Worm (Caenorhabditis elegans): ENCODE results near the gene ncs-1.

The ncs-1 gene

ce11 chrX:1004037-1004436 lies 41.0 kb upstream of the ncs-1 start, which contains the start of gene cutl-21:
Gene cutl-21 (plus strand): TSS chrX:1004337.
- TF ChIP-seq lin-32 (GFP tag; optimal IDR thresholded peaks at IDR 0.05) (no peak), elt-3 (tag; optimal IDR thresholded peaks at IDR 0.05) (no peak), M03D4.4 (tag; optimal IDR thresholded peaks at IDR 0.05) (no peak), ceh-39 (tag; optimal IDR thresholded peaks at IDR 0.05) (no peak), nhr-76 (tag; optimal IDR thresholded peaks at IDR 0.05) (no peak), mep-1 (tag; optimal IDR thresholded peaks at IDR 0.05) (no peak), ces-1 (GFP tag; optimal IDR thresholded peaks at IDR 0.05) (no peak), nhr-12 (tag; optimal IDR thresholded peaks at IDR 0.05) (no peak), snpc-4 (tag; optimal IDR thresholded peaks at IDR 0.05) (no peak), pha-4 (tag; optimal IDR thresholded peaks at IDR 0.05) (no peak), mls-2 (tag; optimal IDR thresholded peaks at IDR 0.05) (no peak), tbx-8 (GFP tag; optimal IDR thresholded peaks at IDR 0.05) (no peak), unc-62 (GFP tag; optimal IDR thresholded peaks at IDR 0.05) (no peak), nhr-28 (tag; optimal IDR thresholded peaks at IDR 0.05) (no peak), ceh-83 (GFP tag; optimal IDR thresholded peaks at IDR 0.05) (no peak), hlh-1 (tag; optimal IDR thresholded peaks at IDR 0.05) (no peak), cnd-1 (tag; optimal IDR thresholded peaks at IDR 0.05) (no peak), unc-120 (tag; optimal IDR thresholded peaks at IDR 0.05; ENCODE audit: poor library complexity, severe bottlenecking) (no peak), unc-39 (tag; optimal IDR thresholded peaks at IDR 0.05) (no peak), blmp-1 (tag; optimal IDR thresholded peaks at IDR 0.05) (no peak)

ce11 chrX:994678-995077 lies 31.6 kb upstream of the ncs-1 start:
- TF ChIP-seq snpc-4 (tag; optimal IDR thresholded peaks at IDR 0.05) (no peak), nhr-28 (tag; optimal IDR thresholded peaks at IDR 0.05) (no peak), ces-1 (GFP tag; optimal IDR thresholded peaks at IDR 0.05) (no peak), blmp-1 (tag; optimal IDR thresholded peaks at IDR 0.05) (no peak), pha-4 (tag; optimal IDR thresholded peaks at IDR 0.05) (no peak), ztf-11 (tag; optimal IDR thresholded peaks at IDR 0.05) (no peak), sptf-1 (tag; optimal IDR thresholded peaks at IDR 0.05) (no peak), elt-3 (tag; optimal IDR thresholded peaks at IDR 0.05) (no peak), elt-1 (tag; optimal IDR thresholded peaks at IDR 0.05; ENCODE audit: borderline replicate concordance, insufficient read depth) (no peak), ham-2 (GFP tag; optimal IDR thresholded peaks at IDR 0.05) (no peak), ceh-39 (tag; optimal IDR thresholded peaks at IDR 0.05) (no peak)

ce11 chrX:992650-993403 lies 29.8 kb upstream of the ncs-1 start:
- no peak for TF ChIP-seq flh-1 (GFP tag; optimal IDR thresholded peaks at IDR 0.05)
- TF ChIP-seq unc-62 (GFP tag; optimal IDR thresholded peaks at IDR 0.05), result peak; percentile 30
- TF ChIP-seq ces-1 (GFP tag; optimal IDR thresholded peaks at IDR 0.05), result peak; percentile 56
- no peak for TF ChIP-seq nhr-12 (tag; optimal IDR thresholded peaks at IDR 0.05)
- peak; percentile 65 for TF ChIP-seq mep-1 (tag; optimal IDR thresholded peaks at IDR 0.05)
- peak; percentile 72 for TF ChIP-seq ztf-11 (tag; optimal IDR thresholded peaks at IDR 0.05)
- peak; percentile 30 for TF ChIP-seq lsy-2 (tag; optimal IDR thresholded peaks at IDR 0.05)
- TF ChIP-seq lin-13 (tag; optimal IDR thresholded peaks at IDR 0.05), result no peak
- no peak for TF ChIP-seq mab-5 (tag; optimal IDR thresholded peaks at IDR 0.05)
- TF ChIP-seq sptf-1 (tag; optimal IDR thresholded peaks at IDR 0.05), result no peak
- TF ChIP-seq hlh-1 (tag; optimal IDR thresholded peaks at IDR 0.05), result peak; percentile 21
- TF ChIP-seq pha-4 (tag; optimal IDR thresholded peaks at IDR 0.05), result no peak
- no peak for TF ChIP-seq lin-32 (GFP tag; optimal IDR thresholded peaks at IDR 0.05)
- no peak for TF ChIP-seq ceh-43 (GFP tag; optimal IDR thresholded peaks at IDR 0.05)
- TF ChIP-seq M03D4.4 (tag; optimal IDR thresholded peaks at IDR 0.05), result no peak
- peak; percentile 99 for TF ChIP-seq unc-120 (tag; optimal IDR thresholded peaks at IDR 0.05; ENCODE audit: poor library complexity, severe bottlenecking)
- TF ChIP-seq mls-2 (tag; optimal IDR thresholded peaks at IDR 0.05), result peak; percentile 10
- TF ChIP-seq blmp-1 (tag; optimal IDR thresholded peaks at IDR 0.05), result no peak
- peak; percentile 20 for TF ChIP-seq ham-2 (GFP tag; optimal IDR thresholded peaks at IDR 0.05)
- TF ChIP-seq nhr-2 (tag; optimal IDR thresholded peaks at IDR 0.05), result no peak
- TF ChIP-seq zip-8 (tag; optimal IDR thresholded peaks at IDR 0.05), result no peak
- peak; percentile 28 for TF ChIP-seq cnd-1 (tag; optimal IDR thresholded peaks at IDR 0.05)
- TF ChIP-seq snpc-4 (tag; optimal IDR thresholded peaks at IDR 0.05), result no peak
- peak; percentile 59 for TF ChIP-seq drap-1 (GFP tag; optimal IDR thresholded peaks at IDR 0.05)
- TF ChIP-seq elt-3 (tag; optimal IDR thresholded peaks at IDR 0.05), result no peak
- no peak for TF ChIP-seq sem-2 (GFP tag; optimal IDR thresholded peaks at IDR 0.05)
- no peak for TF ChIP-seq unc-39 (tag; optimal IDR thresholded peaks at IDR 0.05)
- no peak for TF ChIP-seq nhr-76 (tag; optimal IDR thresholded peaks at IDR 0.05)
- no peak for TF ChIP-seq ceh-83 (GFP tag; optimal IDR thresholded peaks at IDR 0.05)
- TF ChIP-seq ceh-39 (tag; optimal IDR thresholded peaks at IDR 0.05), result no peak
- no peak for TF ChIP-seq bed-3 (GFP tag; optimal IDR thresholded peaks at IDR 0.05)
- no peak for TF ChIP-seq nhr-28 (tag; optimal IDR thresholded peaks at IDR 0.05)
- no peak for TF ChIP-seq tbx-8 (GFP tag; optimal IDR thresholded peaks at IDR 0.05)
- TF ChIP-seq elt-1 (tag; optimal IDR thresholded peaks at IDR 0.05; ENCODE audit: borderline replicate concordance, insufficient read depth), result no peak
- no peak for TF ChIP-seq nhr-237 (tag; optimal IDR thresholded peaks at IDR 0.05)

All from whole organism, mixed stage, embryonic.